Worm (Caenorhabditis elegans) whole organism, late embryonic: Measurements from ENCODE around the gene C23G10.5.

ENCODE experiments used
- C08G9.2 ChIP-seq: sonication (generic microtip); optimal IDR thresholded peaks from 2 replicates; lab custom pipeline; 2016; ENCODE audit warnings: mild to moderate bottlenecking, missing genetic modification characterization, moderate library complexity, missing compliant biosample characterization
- ahr-1 ChIP-seq: sonication (generic microtip); optimal IDR thresholded peaks from 2 replicates; lab custom pipeline; 2016; ENCODE audit warnings: missing genetic modification characterization, missing compliant biosample characterization
- elt-2 ChIP-seq: sonication (generic microtip); optimal IDR thresholded peaks from 2 replicates; lab custom pipeline; 2016; ENCODE audit warnings: missing genetic modification reagents, missing genetic modification characterization, missing compliant biosample characterization
- nfya-1 ChIP-seq: sonication (generic microtip); optimal IDR thresholded peaks from 2 replicates; lab custom pipeline; 2017; ENCODE audit warnings: missing genetic modification characterization, mild to moderate bottlenecking, missing compliant biosample characterization, antibody characterized with exemption, moderate library complexity
- ttx-3 ChIP-seq: sonication (generic microtip); optimal IDR thresholded peaks from 2 replicates; lab custom pipeline; 2016; ENCODE audit warnings: missing genetic modification reagents, missing genetic modification characterization, missing compliant biosample characterization

- TF ChIP-seq ttx-3 (tag; lab: Kevin White, UChicago), result no peak
- TF ChIP-seq C08G9.2 (tag; lab: Kevin White, UChicago), result no peak
- no peak for TF ChIP-seq nfya-1 (tag; lab: Kevin White, UChicago)
- no peak for TF ChIP-seq elt-2
- no peak for TF ChIP-seq ahr-1 (tag; lab: Kevin White, UChicago)
These were observed 17.0 kb downstream of the C23G10.5 start, which contains the start of gene C23G10.2 for ce11 chrIII:6207881-6208280.
